Worm (Caenorhabditis elegans): ENCODE results near the gene clip-1.

Gene clip-1

ce11 chrIII:9289815-9290214 is 21.0 kb upstream of the clip-1 start:
- TF ChIP-seq peb-1 (tag; optimal IDR thresholded peaks at IDR 0.05) (no peak), mbf-1 (tag; optimal IDR thresholded peaks at IDR 0.05) (no peak), sma-9 (GFP tag; optimal IDR thresholded peaks at IDR 0.05) (peak; percentile 64), sma-9 (tag; optimal IDR thresholded peaks at IDR 0.05) (no peak), fos-1 (tag; optimal IDR thresholded peaks at IDR 0.05) (peak; percentile 87), nhr-129 (tag; optimal IDR thresholded peaks at IDR 0.05) (no peak), unc-62 (GFP tag; optimal IDR thresholded peaks at IDR 0.05) (no peak), gmeb-1 (tag; optimal IDR thresholded peaks at IDR 0.05) (peak; percentile 42), ztf-4 (tag; optimal IDR thresholded peaks at IDR 0.05) (no peak), nhr-21 (tag; optimal IDR thresholded peaks at IDR 0.05) (no peak), crh-2 (tag; optimal IDR thresholded peaks at IDR 0.05) (peak; percentile 66), blmp-1 (tag; optimal IDR thresholded peaks at IDR 0.05; ENCODE audit: insufficient read depth) (no peak)

ce11 chrIII:9288540-9288939 is 19.7 kb upstream of the clip-1 start:
- TF ChIP-seq ama-1 (optimal IDR thresholded peaks at IDR 0.05) (no peak), fos-1 (tag; optimal IDR thresholded peaks at IDR 0.05) (peak; percentile 28), elt-3 (tag; optimal IDR thresholded peaks at IDR 0.05) (no peak), sma-3 (GFP tag; optimal IDR thresholded peaks at IDR 0.05) (no peak), skn-1 (tag; optimal IDR thresholded peaks at IDR 0.05) (no peak)

DNA sequence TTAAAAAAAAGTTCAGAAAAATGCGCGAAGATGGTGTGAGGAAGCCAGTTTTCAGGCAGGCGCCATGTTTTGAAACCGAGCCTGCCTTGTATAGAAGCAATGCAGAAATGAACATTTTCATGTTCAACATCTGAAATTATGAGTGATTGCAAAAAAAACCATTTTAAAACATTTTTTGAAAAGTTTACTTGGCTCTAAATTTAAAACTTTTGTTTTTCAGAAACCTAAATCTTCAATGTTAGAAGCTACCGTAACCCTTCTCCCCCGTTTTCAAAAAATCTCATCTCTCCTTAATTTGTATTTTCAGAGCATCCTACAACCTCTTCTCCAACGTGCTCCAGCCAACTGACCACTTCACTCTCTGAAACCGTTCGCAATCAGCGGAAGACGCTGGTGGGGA is 12.6 kb upstream of the clip-1 start, which contains the start of gene fozi-1:
Gene fozi-1, plus strand, starts transcription at position 301 of the 400 bp plus-strand sequence.
- TF ChIP-seq lsy-2 (tag; optimal IDR thresholded peaks at IDR 0.05) (no peak), unc-39 (tag; optimal IDR thresholded peaks at IDR 0.05) (no peak), lin-11 (tag; optimal IDR thresholded peaks at IDR 0.05) (no peak), ZK546.5 (tag; optimal IDR thresholded peaks at IDR 0.05) (no peak), nhr-10 (tag; optimal IDR thresholded peaks at IDR 0.05) (no peak), snpc-4 (tag; optimal IDR thresholded peaks at IDR 0.05) (no peak), mdl-1 (tag; optimal IDR thresholded peaks at IDR 0.05) (no peak), skn-1 (tag; optimal IDR thresholded peaks at IDR 0.05) (no peak), nhr-237 (tag; optimal IDR thresholded peaks at IDR 0.05) (no peak), R02D3.7 (tag; optimal IDR thresholded peaks at IDR 0.05) (no peak), egl-27 (tag; optimal IDR thresholded peaks at IDR 0.05) (no peak), unc-55 (GFP tag; optimal IDR thresholded peaks at IDR 0.05) (no peak), lin-13 (GFP tag; optimal IDR thresholded peaks at IDR 0.05) (no peak), elt-1 (tag; optimal IDR thresholded peaks at IDR 0.05) (no peak), nhr-23 (tag; optimal IDR thresholded peaks at IDR 0.05) (no peak), ama-1 (optimal IDR thresholded peaks at IDR 0.05) (no peak), ceh-16 (tag; optimal IDR thresholded peaks at IDR 0.05) (no peak), nhr-11 (tag; optimal IDR thresholded peaks at IDR 0.05) (no peak), nhr-12 (tag; optimal IDR thresholded peaks at IDR 0.05) (no peak), mab-5 (tag; optimal IDR thresholded peaks at IDR 0.05) (no peak)

DNA sequence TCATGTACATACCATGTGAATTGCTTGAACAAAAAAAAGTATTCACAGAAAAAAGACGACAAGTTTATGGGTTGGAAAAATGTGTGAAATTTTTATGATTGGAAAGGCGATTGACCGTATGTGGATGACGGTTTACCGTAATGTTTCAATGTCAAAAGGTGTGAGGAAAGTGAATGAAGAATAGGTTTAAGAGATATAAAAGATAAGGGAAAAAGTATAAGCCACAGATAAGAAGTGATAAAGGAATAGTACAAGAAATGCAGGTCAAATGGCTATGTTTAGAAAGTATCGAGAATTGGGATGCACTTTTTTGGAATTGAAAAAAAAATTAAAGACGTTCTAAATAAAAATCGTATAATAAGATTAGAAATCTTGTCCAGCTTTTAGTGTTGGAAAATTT is 8.9 kb upstream of the clip-1 start:
- TF ChIP-seq lin-39 (tag; optimal IDR thresholded peaks at IDR 0.05) = no peak
- no peak for TF ChIP-seq nhr-23 (tag; optimal IDR thresholded peaks at IDR 0.05)
- TF ChIP-seq blmp-1 (tag; optimal IDR thresholded peaks at IDR 0.05; ENCODE audit: insufficient read depth) = peak; percentile 58
- TF ChIP-seq mab-5 (tag; optimal IDR thresholded peaks at IDR 0.05) = no peak
- TF ChIP-seq lsy-2 (tag; optimal IDR thresholded peaks at IDR 0.05) = no peak
- no peak for TF ChIP-seq unc-55 (GFP tag; optimal IDR thresholded peaks at IDR 0.05)
- no peak for TF ChIP-seq nhr-6 (tag; optimal IDR thresholded peaks at IDR 0.05)
- no peak for TF ChIP-seq ceh-82 (tag; optimal IDR thresholded peaks at IDR 0.05)
- no peak for TF ChIP-seq crh-2 (tag; optimal IDR thresholded peaks at IDR 0.05)
- peak; percentile 16 for TF ChIP-seq fos-1 (tag; optimal IDR thresholded peaks at IDR 0.05)
- TF ChIP-seq unc-62 (GFP tag; optimal IDR thresholded peaks at IDR 0.05) = no peak
- TF ChIP-seq elt-1 (tag; optimal IDR thresholded peaks at IDR 0.05) = no peak

ce11 chrIII:9272107-9272506 is 3.2 kb upstream of the clip-1 start:
- peak in 1 of 2 experiments; percentile 16 for TF ChIP-seq lsy-2 (tag; optimal IDR thresholded peaks at IDR 0.05)
- peak; percentile 46 for TF ChIP-seq C34F6.9 (tag; optimal IDR thresholded peaks at IDR 0.05)
- TF ChIP-seq alr-1 (tag; optimal IDR thresholded peaks at IDR 0.05) = no peak
- peak; percentile 22 for TF ChIP-seq unc-55 (GFP tag; optimal IDR thresholded peaks at IDR 0.05)

All from whole organism, L2 larva.